Worm (Caenorhabditis elegans): ENCODE data around the gene tor-1.

- TF ChIP-seq nhr-77 (tag; optimal IDR thresholded peaks at IDR 0.05): no peak
- no peak for TF ChIP-seq nhr-25 (tag; optimal IDR thresholded peaks at IDR 0.05)
- TF ChIP-seq unc-62 (GFP tag; optimal IDR thresholded peaks at IDR 0.05): no peak
- no peak for TF ChIP-seq alr-1 (tag; optimal IDR thresholded peaks at IDR 0.05)
- no peak for TF ChIP-seq nhr-10 (tag; optimal IDR thresholded peaks at IDR 0.05)
- no peak for TF ChIP-seq snpc-4 (tag; optimal IDR thresholded peaks at IDR 0.05)
- no peak for TF ChIP-seq lin-39 (tag; optimal IDR thresholded peaks at IDR 0.05)
- no peak for TF ChIP-seq unc-39 (tag; optimal IDR thresholded peaks at IDR 0.05)
- no peak for TF ChIP-seq egl-27 (tag; optimal IDR thresholded peaks at IDR 0.05)
Measured at ce11 chrIV:14019883-14020282, 34.3 kb upstream of the tor-1 start, which contains the start of the genes irld-56 and irld-55.

All from whole organism, L2 larva.